Fruit fly (Drosophila melanogaster): ENCODE measurements around the gene CG11248.

The CG11248 gene

dm6 chr3L:21685753-21686152 lies 5.9 kb downstream of the CG11248 start (continued):
- TF ChIP-seq Lpt (GFP tag; optimal IDR thresholded peaks at IDR 0.05) (peak; percentile 58), CG7368 (GFP tag; optimal IDR thresholded peaks at IDR 0.05) (peak; percentile 67), CG8119 (GFP tag; IDR thresholded peaks at IDR 0.05) (no peak; the same call in none of the 3 replicates), CG4318 (GFP tag; optimal IDR thresholded peaks at IDR 0.05) (peak; percentile 33), CG9139 (GFP tag; optimal IDR thresholded peaks at IDR 0.05) (peak; percentile 72), salr (GFP tag; optimal IDR thresholded peaks at IDR 0.05) (peak; percentile 67 to 83), vri (GFP tag; optimal IDR thresholded peaks at IDR 0.05) (no peak), CG10631 (GFP tag; optimal IDR thresholded peaks at IDR 0.05) (peak; percentile 84), fd59A (GFP tag; optimal IDR thresholded peaks at IDR 0.05) (peak; percentile 91), CG34406 (GFP tag; optimal IDR thresholded peaks at IDR 0.05) (peak; percentile 54), Met (GFP tag; optimal IDR thresholded peaks at IDR 0.05) (no peak), Gug (GFP tag; IDR thresholded peaks at IDR 0.05) (no peak), Sox102F (GFP tag; optimal IDR thresholded peaks at IDR 0.05) (no peak), fd85E (GFP tag; optimal IDR thresholded peaks at IDR 0.05) (no peak), lz (GFP tag; optimal IDR thresholded peaks at IDR 0.05) (peak; percentile 19), Sox15 (GFP tag; optimal IDR thresholded peaks at IDR 0.05) (peak; percentile 34), CG15336 (GFP tag; IDR thresholded peaks at IDR 0.05) (peak; percentile 49; the same call in 1 of the 2 replicates), CG32006 (GFP tag; optimal IDR thresholded peaks at IDR 0.05) (peak; percentile 62), cyc (GFP tag; optimal IDR thresholded peaks at IDR 0.05) (no peak), CG11902 (GFP tag; optimal IDR thresholded peaks at IDR 0.05) (peak; percentile 13), CG6792 (GFP tag; optimal IDR thresholded peaks at IDR 0.05) (peak; percentile 66), CG6276 (GFP tag; optimal IDR thresholded peaks at IDR 0.05) (no peak)

- TF ChIP-seq fkh (GFP tag; optimal IDR thresholded peaks at IDR 0.05) = no peak
- peak; percentile 57 for TF ChIP-seq Eip78C (GFP tag)
- no peak for TF ChIP-seq fd85E (GFP tag; optimal IDR thresholded peaks at IDR 0.05)
- peak; percentile 1 for TF ChIP-seq fd59A (GFP tag; optimal IDR thresholded peaks at IDR 0.05)
- peak; percentile 53 for TF ChIP-seq svp (GFP tag)
Observed at dm6 chr3L:21688607-21689129, 8.8 kb downstream of the CG11248 start.

- no peak for TF ChIP-seq eg (GFP tag; IDR thresholded peaks at IDR 0.05)
- no peak for TF ChIP-seq Smox (GFP tag; optimal IDR thresholded peaks at IDR 0.05)
- no peak for TF ChIP-seq vri (GFP tag; optimal IDR thresholded peaks at IDR 0.05)
- no peak for TF ChIP-seq Ets21C (GFP tag; optimal IDR thresholded peaks at IDR 0.05)
- no peak for TF ChIP-seq OdsH (GFP tag; optimal IDR thresholded peaks at IDR 0.05)
- no peak for TF ChIP-seq svp (GFP tag)
- TF ChIP-seq fkh (GFP tag; optimal IDR thresholded peaks at IDR 0.05) = no peak
Observed at dm6 chr3L:21694647-21695046, 14.8 kb downstream of the CG11248 start.

dm6 chr3L:21700052-21700451 lies 20.2 kb downstream of the CG11248 start:
- TF ChIP-seq CG6163 (GFP tag; IDR thresholded peaks at IDR 0.05) (0 out of 3 replicates have a peak, but pooled peaks have one; percentile 12), Hr4 (GFP tag; optimal IDR thresholded peaks at IDR 0.05) (no peak), Sox102F (GFP tag; optimal IDR thresholded peaks at IDR 0.05) (no peak), CG11762 (GFP tag; optimal IDR thresholded peaks at IDR 0.05; ENCODE audit: insufficient read depth) (no peak)

dm6 chr3L:21700945-21701344 lies 21.1 kb downstream of the CG11248 start:
- TF ChIP-seq svp (GFP tag) (peak; percentile 40), Hr4 (GFP tag; optimal IDR thresholded peaks at IDR 0.05) (no peak)
